Worm (Caenorhabditis elegans): ENCODE results near the gene blos-1.

The blos-1 gene

ce11 chrIII:10214540-10214979, 2.8 kb upstream of the blos-1 start:
- TF ChIP-seq ama-1 (optimal IDR thresholded peaks at IDR 0.05) (peak; percentile 2), hlh-6 (tag; optimal IDR thresholded peaks at IDR 0.05) (no peak)

DNA sequence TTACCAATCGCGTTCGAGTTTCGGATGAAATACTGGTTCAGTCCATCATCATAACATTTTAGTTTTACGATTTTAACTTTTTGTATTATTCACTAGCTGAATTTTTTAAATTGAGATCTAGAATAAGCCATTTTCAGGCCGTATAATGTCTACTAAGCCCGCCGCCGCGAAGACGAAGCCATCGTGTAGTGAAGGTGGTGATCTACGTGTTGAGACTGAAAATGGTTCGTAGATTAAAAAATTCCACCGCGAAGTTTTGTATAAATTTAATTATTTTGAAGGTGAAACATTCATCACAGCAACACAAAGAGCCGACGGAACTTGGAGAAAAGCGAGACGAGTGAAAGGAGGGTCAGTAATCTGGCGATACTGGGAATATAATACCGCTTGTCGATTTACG, 2.0 kb downstream of the blos-1 start, which contains the start of gene T20G5.9:
Gene T20G5.9, plus strand, starts transcription at position 138 of the 400 bp plus-strand sequence.
- TF ChIP-seq hlh-13 (GFP tag; optimal IDR thresholded peaks at IDR 0.05) (no peak), ama-1 (optimal IDR thresholded peaks at IDR 0.05) (peak; percentile 7)

DNA sequence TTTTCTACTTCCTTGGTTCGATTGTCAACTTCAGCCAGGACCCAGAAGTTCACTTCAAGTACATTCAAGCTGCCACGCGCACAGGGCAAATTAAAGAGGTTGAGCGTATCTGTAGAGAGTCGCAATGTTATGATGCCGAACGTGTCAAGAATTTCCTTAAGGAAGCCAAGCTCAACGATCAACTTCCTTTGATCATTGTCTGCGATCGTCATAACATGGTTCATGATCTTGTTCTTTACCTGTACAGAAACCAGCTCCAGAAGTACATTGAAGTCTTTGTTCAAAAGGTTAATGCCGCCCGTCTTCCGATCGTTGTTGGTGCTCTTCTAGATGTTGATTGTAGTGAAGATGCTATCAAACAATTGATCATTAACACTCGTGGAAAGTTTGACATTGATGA, 5.4 kb downstream of the blos-1 start:
- TF ChIP-seq sox-2 (GFP tag; IDR thresholded peaks at IDR 0.05) (no peak), ztf-16 (tag; optimal IDR thresholded peaks at IDR 0.05) (no peak), pat-9 (tag; optimal IDR thresholded peaks at IDR 0.05) (no peak), ceh-45 (GFP tag; IDR thresholded peaks at IDR 0.05) (no peak), ceh-34 (tag; optimal IDR thresholded peaks at IDR 0.05) (no peak), ets-4 (tag; optimal IDR thresholded peaks at IDR 0.05) (no peak), F13H6.1 (tag; optimal IDR thresholded peaks at IDR 0.05) (no peak)

DNA sequence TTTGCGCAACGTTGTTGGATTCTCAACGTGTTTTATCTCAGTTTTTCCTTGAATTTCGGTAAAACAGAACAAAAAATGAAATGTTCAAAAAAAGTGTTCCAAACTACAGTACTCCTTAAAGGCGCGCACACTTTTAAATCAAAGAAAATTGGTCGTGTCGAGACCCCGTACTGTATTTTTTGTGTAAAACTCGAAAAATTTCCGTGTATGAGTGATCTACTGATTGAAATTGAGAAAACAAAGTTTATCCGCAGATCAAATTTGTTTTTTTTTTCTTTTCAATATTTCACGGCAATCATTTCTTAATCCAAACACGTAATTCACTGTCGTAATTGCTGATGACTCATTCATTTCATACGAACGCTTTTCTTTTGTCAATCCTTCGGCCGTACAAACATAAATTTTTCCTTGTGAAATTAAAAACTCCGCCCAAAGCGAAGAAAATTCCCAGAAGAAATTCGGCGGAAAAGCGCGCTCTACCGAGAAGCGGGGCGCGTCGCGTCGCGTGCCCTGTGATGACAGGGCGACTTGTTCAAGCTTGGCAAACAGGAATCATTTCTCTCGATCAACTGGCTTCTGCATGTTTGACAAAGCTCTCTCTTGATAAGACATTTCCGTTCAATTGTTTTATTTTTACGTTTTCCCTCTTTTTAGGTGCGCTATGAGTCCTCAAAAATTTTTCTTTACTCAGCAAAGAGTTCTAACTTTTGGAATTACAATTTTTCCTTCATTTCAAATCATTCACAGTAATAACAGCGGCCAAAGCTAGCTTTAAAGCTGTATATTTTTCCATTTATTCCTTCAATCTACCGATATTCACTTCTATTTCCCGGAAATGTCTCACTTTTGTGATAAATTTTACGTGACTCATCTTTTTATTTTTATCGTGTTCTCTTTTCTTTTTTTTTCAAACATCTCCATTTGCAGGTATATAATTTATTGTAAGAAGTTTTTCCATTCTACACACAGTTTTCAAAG, 8.6 kb downstream of the blos-1 start, which contains the start of gene chc-1:
Gene chc-1, plus strand, starts transcription at position 928 of the 978 bp plus-strand sequence.
- no peak for TF ChIP-seq pha-2 (tag; optimal IDR thresholded peaks at IDR 0.05)
- TF ChIP-seq pax-1 (tag; optimal IDR thresholded peaks at IDR 0.05), result no peak
- TF ChIP-seq nhr-232 (tag; optimal IDR thresholded peaks at IDR 0.05), result no peak
- TF ChIP-seq fax-1 (tag; optimal IDR thresholded peaks at IDR 0.05), result no peak
- TF ChIP-seq nfya-1 (tag; optimal IDR thresholded peaks at IDR 0.05), result peak; percentile 12
- peak; percentile 1 for TF ChIP-seq ceh-18 (tag; optimal IDR thresholded peaks at IDR 0.05)
- TF ChIP-seq lin-11 (tag; optimal IDR thresholded peaks at IDR 0.05), result no peak
- no peak for TF ChIP-seq ets-4 (tag; optimal IDR thresholded peaks at IDR 0.05)
- TF ChIP-seq ceh-30 (tag; optimal IDR thresholded peaks at IDR 0.05), result no peak
- no peak for TF ChIP-seq npax-4 (tag; optimal IDR thresholded peaks at IDR 0.05)
- TF ChIP-seq unc-55 (GFP tag; optimal IDR thresholded peaks at IDR 0.05), result peak; percentile 46
- peak; percentile 37 for TF ChIP-seq dve-1 (tag; optimal IDR thresholded peaks at IDR 0.05)
- no peak for TF ChIP-seq ceh-45 (GFP tag; IDR thresholded peaks at IDR 0.05)
- no peak for TF ChIP-seq unc-42 (tag; optimal IDR thresholded peaks at IDR 0.05)
- TF ChIP-seq sdc-2 (tag; optimal IDR thresholded peaks at IDR 0.05), result no peak

- no peak for TF ChIP-seq lin-11 (tag; optimal IDR thresholded peaks at IDR 0.05)
Measured at ce11 chrIII:10202391-10202790, 9.4 kb downstream of the blos-1 start.

DNA sequence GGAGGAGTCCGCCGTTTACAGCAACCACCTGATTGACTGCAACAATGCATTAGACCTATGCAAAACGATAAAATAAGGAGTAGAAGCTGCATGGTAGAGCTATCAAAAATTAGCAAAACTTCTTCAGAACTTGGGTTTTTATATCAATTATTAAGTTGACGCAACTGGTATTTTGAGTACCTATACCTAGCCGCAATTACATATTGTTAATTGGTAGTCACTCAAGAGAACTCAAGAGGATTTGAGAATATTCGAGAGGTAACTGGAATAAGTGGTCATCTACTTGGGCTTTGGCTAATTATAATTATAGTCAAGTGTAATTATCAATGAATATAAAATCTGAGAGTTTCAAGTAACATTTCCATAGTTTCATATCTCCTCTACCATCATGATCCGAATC, 10.5 kb downstream of the blos-1 start, which contains the start of the genes T20G5.13 and T20G5.12:
Gene T20G5.13, minus strand, starts transcription at position 101 of the 400 bp plus-strand sequence.
Gene T20G5.12, plus strand, starts transcription at position 370 of the 400 bp plus-strand sequence.
- TF ChIP-seq ceh-24 (tag; optimal IDR thresholded peaks at IDR 0.05), result no peak
- no peak for TF ChIP-seq elt-4 (tag; optimal IDR thresholded peaks at IDR 0.05)
- TF ChIP-seq ttx-3 (tag; optimal IDR thresholded peaks at IDR 0.05), result no peak
- TF ChIP-seq hlh-13 (GFP tag; optimal IDR thresholded peaks at IDR 0.05), result no peak
- no peak for TF ChIP-seq nhr-232 (tag; optimal IDR thresholded peaks at IDR 0.05)
- no peak for TF ChIP-seq pax-1 (tag; optimal IDR thresholded peaks at IDR 0.05)

- TF ChIP-seq ttx-3 (tag; optimal IDR thresholded peaks at IDR 0.05) (no peak), dve-1 (tag; optimal IDR thresholded peaks at IDR 0.05) (no peak), C38D4.7 (GFP tag; optimal IDR thresholded peaks at IDR 0.05) (no peak), sdc-2 (tag; optimal IDR thresholded peaks at IDR 0.05) (no peak), unc-55 (GFP tag; optimal IDR thresholded peaks at IDR 0.05) (no peak), pros-1 (tag; optimal IDR thresholded peaks at IDR 0.05) (no peak), ztf-16 (tag; optimal IDR thresholded peaks at IDR 0.05) (no peak), tbx-7 (tag; optimal IDR thresholded peaks at IDR 0.05) (no peak), ahr-1 (tag; optimal IDR thresholded peaks at IDR 0.05) (no peak), npax-4 (tag; optimal IDR thresholded peaks at IDR 0.05) (no peak), Y22D7AL.16 (tag; optimal IDR thresholded peaks at IDR 0.05) (no peak), tbx-2 (tag; optimal IDR thresholded peaks at IDR 0.05) (no peak), F13H6.1 (tag; optimal IDR thresholded peaks at IDR 0.05) (no peak)
Measured at ce11 chrIII:10199052-10199451, 12.7 kb downstream of the blos-1 start, which contains the start of gene T20G5.8. T20G5.8 (plus strand) TSS chrIII:10199352.
